Worm (Caenorhabditis elegans): ENCODE measurements around the gene F08G12.11.

- peak; percentile 44 for TF ChIP-seq elt-2 (tag; optimal IDR thresholded peaks at IDR 0.05)
- no peak for TF ChIP-seq ceh-48 (tag; optimal IDR thresholded peaks at IDR 0.05)
- no peak for TF ChIP-seq ceh-9 (tag; optimal IDR thresholded peaks at IDR 0.05)
- TF ChIP-seq unc-42 (tag; optimal IDR thresholded peaks at IDR 0.05), result no peak
- TF ChIP-seq npax-4 (tag; optimal IDR thresholded peaks at IDR 0.05), result no peak
- no peak for TF ChIP-seq ets-4 (tag; optimal IDR thresholded peaks at IDR 0.05)
- TF ChIP-seq pqm-1 (tag; optimal IDR thresholded peaks at IDR 0.05), result no peak
- no peak for TF ChIP-seq ref-2 (tag; optimal IDR thresholded peaks at IDR 0.05)
- TF ChIP-seq syd-9 (tag; optimal IDR thresholded peaks at IDR 0.05), result no peak
- no peak for TF ChIP-seq ama-1 (optimal IDR thresholded peaks at IDR 0.05)
- TF ChIP-seq rnt-1 (tag; optimal IDR thresholded peaks at IDR 0.05), result no peak
- TF ChIP-seq nhr-11 (tag; optimal IDR thresholded peaks at IDR 0.05), result no peak
- TF ChIP-seq madf-2 (tag; optimal IDR thresholded peaks at IDR 0.05), result no peak
- TF ChIP-seq ceh-22 (tag; optimal IDR thresholded peaks at IDR 0.05), result no peak
Measured at ce11 chrX:11296683-11297365, 18.5 kb downstream of the F08G12.11 start, which contains the start of gene inx-2.
